Worm (Caenorhabditis elegans): Measurements from ENCODE around the gene F17E9.3.

Gene F17E9.3

ce11 chrIV:8354572-8354971, at the start of gene F17E9.3:
Gene F17E9.3, plus strand, starts transcription at chrIV:8354872.
- no peak for TF ChIP-seq unc-62 (GFP tag; optimal IDR thresholded peaks at IDR 0.05)

- no peak for TF ChIP-seq unc-62 (GFP tag; optimal IDR thresholded peaks at IDR 0.05)
These were observed 47.3 kb upstream of the F17E9.3 start for ce11 chrIV:8307408-8307807.

- TF ChIP-seq unc-62 (GFP tag; optimal IDR thresholded peaks at IDR 0.05), result no peak
These were observed 42.6 kb upstream of the F17E9.3 start for ce11 chrIV:8312105-8312504.

ce11 chrIV:8312846-8313245, 41.8 kb upstream of the F17E9.3 start, which contains the start of gene F35H10.10:
Gene F35H10.10, minus strand, starts transcription at chrIV:8312946.
- no peak for TF ChIP-seq unc-62 (GFP tag; optimal IDR thresholded peaks at IDR 0.05)

- no peak for TF ChIP-seq unc-62 (GFP tag; optimal IDR thresholded peaks at IDR 0.05)
These were observed 36.9 kb upstream of the F17E9.3 start for ce11 chrIV:8317800-8318199.

- no peak for TF ChIP-seq unc-62 (GFP tag; optimal IDR thresholded peaks at IDR 0.05)
These were observed 35.9 kb upstream of the F17E9.3 start for ce11 chrIV:8318799-8319198.

- no peak for TF ChIP-seq unc-62 (GFP tag; optimal IDR thresholded peaks at IDR 0.05)
These were observed 29.0 kb upstream of the F17E9.3 start, which contains the start of gene F35H10.3 for ce11 chrIV:8325667-8326066. Gene F35H10.3, plus strand, starts transcription at chrIV:8325967.

ce11 chrIV:8328913-8329312, 25.8 kb upstream of the F17E9.3 start, which contains the start of gene F35H10.2:
Gene F35H10.2, plus strand, starts transcription at chrIV:8329213.
- TF ChIP-seq unc-62 (GFP tag; optimal IDR thresholded peaks at IDR 0.05), result no peak

ce11 chrIV:8332526-8332925, 22.1 kb upstream of the F17E9.3 start, which contains the start of gene lys-10:
Gene lys-10, plus strand, starts transcription at chrIV:8332826.
- no peak for TF ChIP-seq unc-62 (GFP tag; optimal IDR thresholded peaks at IDR 0.05)

- TF ChIP-seq unc-62 (GFP tag; optimal IDR thresholded peaks at IDR 0.05), result no peak
These were observed 21.6 kb upstream of the F17E9.3 start for ce11 chrIV:8333034-8333433.

- TF ChIP-seq unc-62 (GFP tag; optimal IDR thresholded peaks at IDR 0.05), result no peak
These were observed 21.1 kb upstream of the F17E9.3 start for ce11 chrIV:8333554-8333953.

ce11 chrIV:8333954-8333987, 20.9 kb upstream of the F17E9.3 start, which contains the start of gene his-31:
Gene his-31, minus strand, starts transcription at chrIV:8333983.
- no peak for TF ChIP-seq unc-62 (GFP tag; optimal IDR thresholded peaks at IDR 0.05)

ce11 chrIV:8333988-8334863, 20.4 kb upstream of the F17E9.3 start, which contains the start of gene his-32:
Gene his-32, plus strand, starts transcription at chrIV:8334305.
- no peak for TF ChIP-seq unc-62 (GFP tag; optimal IDR thresholded peaks at IDR 0.05)

ce11 chrIV:8339636-8340035, 15.0 kb upstream of the F17E9.3 start, which contains the start of gene lgc-6:
Gene lgc-6, plus strand, starts transcription at chrIV:8339936.
- no peak for TF ChIP-seq unc-62 (GFP tag; optimal IDR thresholded peaks at IDR 0.05)

ce11 chrIV:8342385-8342784, 12.3 kb upstream of the F17E9.3 start, which contains the start of gene lgc-5:
Gene lgc-5, plus strand, starts transcription at chrIV:8342685.
- TF ChIP-seq unc-62 (GFP tag; optimal IDR thresholded peaks at IDR 0.05), result no peak

- no peak for TF ChIP-seq unc-62 (GFP tag; optimal IDR thresholded peaks at IDR 0.05)
These were observed 9.2 kb upstream of the F17E9.3 start, which contains the start of gene F17E9.5 for ce11 chrIV:8345518-8345917. Gene F17E9.5, plus strand, starts transcription at chrIV:8345818.

- no peak for TF ChIP-seq unc-62 (GFP tag; optimal IDR thresholded peaks at IDR 0.05)
These were observed 7.6 kb upstream of the F17E9.3 start, which contains the start of the genes F17E9.18 and F17E9.15 for ce11 chrIV:8347051-8347450. Gene F17E9.18, minus strand, starts transcription at chrIV:8347151. Gene F17E9.15, plus strand, starts transcription at chrIV:8347418.

Data from whole organism, dauer.